Worm (Caenorhabditis elegans) whole organism, L1 larva: ENCODE measurements around the gene K07B1.4.

ENCODE experiments used
- dpl-1 ChIP-seq, 3 experiments: fragments of 150-350 bp in 2 of 3; sonication (generic microtip) in 1 of 3; optimal IDR thresholded peaks; 2 replicates each; lab custom pipeline; 2014 to 2017; ENCODE audit warnings: missing biosample characterization in 3 of 3, missing genetic modification characterization in 3 of 3, missing genetic modification reagents in 3 of 3
- fkh-10 ChIP-seq: sonication (generic microtip); optimal IDR thresholded peaks from 2 replicates; lab custom pipeline; 2017; ENCODE audit warnings: missing biosample characterization, missing genetic modification reagents, missing genetic modification characterization
- lsy-2 ChIP-seq, 2 experiments: fragments of 150-350 bp; optimal IDR thresholded peaks; 2 replicates each; lab custom pipeline; 2014; ENCODE audit warnings: missing biosample characterization in 2 of 2, missing genetic modification characterization in 2 of 2
- nhr-12 ChIP-seq: sonication (generic microtip); optimal IDR thresholded peaks from 2 replicates; lab custom pipeline; 2017; ENCODE audit warnings: missing biosample characterization, missing genetic modification characterization
- nhr-237 ChIP-seq: fragments of 150-350 bp; optimal IDR thresholded peaks from 2 replicates; lab custom pipeline; 2014; ENCODE audit warnings: missing biosample characterization, missing genetic modification characterization
- pag-3 ChIP-seq: sonication (generic microtip); optimal IDR thresholded peaks from 2 replicates; lab custom pipeline; 2017; ENCODE audit warnings: missing genetic modification characterization, mild to moderate bottlenecking, missing compliant biosample characterization, antibody characterized with exemption, borderline replicate concordance; ENCODE audit not compliant: insufficient read depth
- snpc-4 ChIP-seq: fragments of 150-350 bp; optimal IDR thresholded peaks from 2 replicates; lab custom pipeline; 2014; ENCODE audit warnings: missing biosample characterization, missing genetic modification characterization
- ztf-11 ChIP-seq, 2 experiments: sonication (generic microtip); optimal IDR thresholded peaks; 2 replicates each; lab custom pipeline; 2016 to 2017; ENCODE audit warnings: missing genetic modification characterization in 2 of 2, missing biosample characterization in 1 of 2, missing compliant biosample characterization in 1 of 2
- ztf-4 ChIP-seq: fragments of 150-350 bp; optimal IDR thresholded peaks from 2 replicates; lab custom pipeline; 2014; ENCODE audit warnings: missing biosample characterization, missing genetic modification characterization

ce11 chrV:9321185-9321584 lies 7.6 kb upstream of the K07B1.4 start, which contains the start of gene F44A2.7:
- no peak for TF ChIP-seq snpc-4
- no peak for TF ChIP-seq dpl-1 (GFP tag; optimal IDR thresholded peaks at IDR 0.05; lab: Kevin White, UChicago)
- TF ChIP-seq nhr-12 (tag; lab: Kevin White, UChicago) = no peak
- TF ChIP-seq nhr-237 (tag; lab: Kevin White, UChicago) = no peak
- TF ChIP-seq ztf-11 (tag; optimal IDR thresholded peaks at IDR 0.05; lab: Kevin White, UChicago) = no peak
- no peak for TF ChIP-seq pag-3 (tag; lab: Kevin White, UChicago)
- no peak for TF ChIP-seq ztf-4 (tag; lab: Kevin White, UChicago)
- no peak for TF ChIP-seq fkh-10
- no peak for TF ChIP-seq lsy-2 (tag; optimal IDR thresholded peaks at IDR 0.05; lab: Kevin White, UChicago)
